Worm (Caenorhabditis elegans): ENCODE data around the gene srg-15.

The srg-15 gene

DNA sequence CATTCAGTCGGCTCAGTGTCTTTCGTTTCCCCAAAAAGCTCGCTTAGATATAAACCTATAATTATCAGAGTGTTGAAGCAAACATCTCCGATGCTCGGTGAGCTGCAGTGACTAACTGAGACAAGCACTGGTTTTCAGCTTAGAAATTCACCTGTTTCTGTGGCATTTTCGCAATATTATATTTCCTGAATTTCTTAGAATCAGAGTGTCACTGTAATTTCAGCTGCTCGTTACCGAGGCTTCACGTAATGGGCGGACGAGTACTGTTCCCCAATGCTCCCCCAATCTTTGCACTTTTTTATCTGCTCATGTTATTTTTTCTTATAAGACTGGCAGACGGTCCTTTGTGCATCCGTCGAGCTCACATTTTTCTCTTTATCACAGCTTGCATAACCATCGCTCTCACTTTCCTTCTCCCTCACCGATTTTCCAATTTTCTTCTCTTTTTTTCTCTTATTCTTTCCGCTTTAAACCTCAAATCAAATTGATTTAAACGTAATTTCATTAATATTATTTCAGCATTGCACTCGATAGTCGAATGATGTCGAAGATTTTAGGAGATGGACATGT is 11.8 kb upstream of the srg-15 start, which contains the start of gene trcs-2:
trcs-2 (plus strand) TSS at position 520 of the 570 bp plus-strand sequence.
- TF ChIP-seq hmg-4 (GFP tag; optimal IDR thresholded peaks at IDR 0.05) (no peak), scrt-1 (GFP tag; IDR thresholded peaks at IDR 0.05) (no peak), tbx-11 (GFP tag; IDR thresholded peaks at IDR 0.05) (no peak), ets-7 (tag; optimal IDR thresholded peaks at IDR 0.05) (no peak), B0310.2 (tag; optimal IDR thresholded peaks at IDR 0.05) (no peak), sea-1 (GFP tag; conservative IDR thresholded peaks at IDR 0.05) (no peak), tra-4 (tag; optimal IDR thresholded peaks at IDR 0.05) (no peak), hnd-1 (tag; optimal IDR thresholded peaks at IDR 0.05) (no peak), tbx-37 (GFP tag; conservative IDR thresholded peaks at IDR 0.05) (no peak), pes-1 (GFP tag; IDR thresholded peaks at IDR 0.05) (no peak), aly-1 (tag; optimal IDR thresholded peaks at IDR 0.05) (no peak), ceh-13 (GFP tag; optimal IDR thresholded peaks at IDR 0.05) (no peak), ceh-36 (tag; optimal IDR thresholded peaks at IDR 0.05) (no peak), F13C5.2 (tag; optimal IDR thresholded peaks at IDR 0.05) (no peak), flt-1 (GFP tag; IDR thresholded peaks at IDR 0.05) (no peak), hmbx-1 (tag; optimal IDR thresholded peaks at IDR 0.05) (no peak), ama-1 (optimal IDR thresholded peaks at IDR 0.05) (no peak)

DNA sequence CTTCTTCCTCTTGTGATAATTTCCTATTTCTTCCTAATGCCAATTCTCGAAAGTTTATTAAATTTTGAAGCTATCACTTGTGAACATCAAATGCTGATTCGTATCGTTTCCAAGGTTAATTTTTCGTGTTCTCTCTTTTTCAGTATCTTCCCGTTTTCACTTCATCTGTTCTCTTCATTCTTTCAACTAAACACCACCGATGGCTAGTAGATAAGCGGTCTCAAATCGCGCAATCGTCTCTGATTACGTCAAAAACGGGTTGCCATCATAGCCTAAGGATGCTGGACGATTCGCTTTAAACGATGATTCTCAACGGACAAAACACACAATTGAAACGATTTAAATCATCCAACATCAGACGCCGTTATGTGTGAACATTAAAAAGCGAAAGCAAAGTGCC is 7.4 kb upstream of the srg-15 start:
- TF ChIP-seq flt-1 (GFP tag; IDR thresholded peaks at IDR 0.05) (no peak), ceh-13 (GFP tag; optimal IDR thresholded peaks at IDR 0.05) (no peak), sea-1 (GFP tag; conservative IDR thresholded peaks at IDR 0.05) (no peak), F13C5.2 (tag; optimal IDR thresholded peaks at IDR 0.05) (no peak), B0310.2 (tag; optimal IDR thresholded peaks at IDR 0.05) (no peak), aly-1 (tag; optimal IDR thresholded peaks at IDR 0.05) (no peak), pes-1 (GFP tag; IDR thresholded peaks at IDR 0.05) (no peak), tbx-37 (GFP tag; conservative IDR thresholded peaks at IDR 0.05) (no peak), ceh-36 (tag; optimal IDR thresholded peaks at IDR 0.05) (no peak), ets-7 (tag; optimal IDR thresholded peaks at IDR 0.05) (no peak), hmbx-1 (tag; optimal IDR thresholded peaks at IDR 0.05) (no peak), ama-1 (optimal IDR thresholded peaks at IDR 0.05) (no peak), scrt-1 (GFP tag; IDR thresholded peaks at IDR 0.05) (no peak), tra-4 (tag; optimal IDR thresholded peaks at IDR 0.05) (no peak), hmg-4 (GFP tag; optimal IDR thresholded peaks at IDR 0.05) (no peak), hnd-1 (tag; optimal IDR thresholded peaks at IDR 0.05) (no peak), tbx-11 (GFP tag; IDR thresholded peaks at IDR 0.05) (no peak)

DNA sequence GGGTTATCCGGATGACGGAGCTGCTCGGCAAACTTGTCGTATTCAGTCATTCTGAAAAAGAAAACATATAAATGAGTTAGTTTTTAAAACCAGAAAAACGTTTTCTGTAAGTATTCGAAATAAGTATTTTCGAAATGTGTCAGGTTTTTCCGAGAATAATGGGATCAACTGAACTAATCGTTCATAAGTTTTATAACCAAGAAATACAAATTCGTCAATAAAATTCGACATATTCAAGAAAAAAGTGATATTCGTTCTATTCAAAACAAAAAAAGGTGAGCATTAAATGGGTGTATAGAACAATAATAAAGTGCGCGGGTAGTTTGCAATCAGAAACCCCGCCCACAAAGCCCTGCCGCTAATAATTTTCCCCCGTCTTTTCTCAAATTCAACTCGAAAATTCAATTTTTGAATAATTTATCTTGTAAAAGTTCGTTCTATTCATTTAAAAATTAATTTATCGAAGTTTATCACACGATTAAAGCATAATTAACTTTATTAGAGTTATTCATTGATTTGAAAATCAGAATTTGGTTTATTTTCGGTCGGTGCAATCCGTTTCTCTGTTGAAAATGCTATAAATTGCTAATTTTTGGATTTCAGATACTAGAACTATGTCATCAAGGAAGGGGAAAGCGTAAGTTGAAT is 6.1 kb upstream of the srg-15 start, which contains the start of the genes cyn-11 and T01B7.5:
cyn-11 (minus strand) TSS at position 51 of the 648 bp plus-strand sequence.
T01B7.5 (plus strand) TSS at position 598 of the 648 bp plus-strand sequence.
- TF ChIP-seq ceh-36 (tag; optimal IDR thresholded peaks at IDR 0.05) (no peak), flt-1 (GFP tag; IDR thresholded peaks at IDR 0.05) (no peak), pes-1 (GFP tag; IDR thresholded peaks at IDR 0.05) (no peak), ama-1 (optimal IDR thresholded peaks at IDR 0.05) (no peak), tra-4 (tag; optimal IDR thresholded peaks at IDR 0.05) (no peak), hnd-1 (tag; optimal IDR thresholded peaks at IDR 0.05) (peak; percentile 7), B0310.2 (tag; optimal IDR thresholded peaks at IDR 0.05) (no peak), sea-1 (GFP tag; conservative IDR thresholded peaks at IDR 0.05) (0 out of 2 replicates have a peak, but pooled peaks have one; percentile 29), F13C5.2 (tag; optimal IDR thresholded peaks at IDR 0.05) (peak; percentile 46), tbx-37 (GFP tag; conservative IDR thresholded peaks at IDR 0.05) (no peak), ceh-13 (GFP tag; optimal IDR thresholded peaks at IDR 0.05) (no peak), hmg-4 (GFP tag; optimal IDR thresholded peaks at IDR 0.05) (no peak), hmbx-1 (tag; optimal IDR thresholded peaks at IDR 0.05) (peak; percentile 20), ets-7 (tag; optimal IDR thresholded peaks at IDR 0.05) (no peak), aly-1 (tag; optimal IDR thresholded peaks at IDR 0.05) (no peak), scrt-1 (GFP tag; IDR thresholded peaks at IDR 0.05) (no peak), tbx-11 (GFP tag; IDR thresholded peaks at IDR 0.05) (no peak)

DNA sequence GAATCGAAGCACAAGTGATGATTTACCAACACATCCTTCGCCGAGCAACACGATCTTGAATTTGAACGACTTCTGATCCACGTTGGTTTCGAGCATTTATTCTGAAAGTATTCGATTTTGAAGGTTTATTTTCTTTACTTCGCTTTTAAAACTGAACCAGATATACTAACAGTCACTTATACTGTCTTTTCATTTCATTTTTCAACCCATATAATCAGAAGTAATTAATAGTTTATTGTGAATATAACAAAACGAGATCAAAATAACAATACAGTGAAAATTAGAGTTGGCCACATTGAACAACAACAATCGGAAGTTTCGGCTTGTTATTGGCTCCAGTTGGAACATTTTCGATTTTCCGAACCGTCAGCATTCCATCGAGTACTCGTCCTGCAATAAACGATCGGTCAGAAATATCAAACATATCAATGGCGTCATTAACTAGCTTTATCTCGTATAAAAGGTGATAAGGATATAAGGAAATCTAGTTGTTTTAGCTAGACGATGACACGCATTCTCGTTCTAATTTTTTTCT is 4.8 kb upstream of the srg-15 start, which contains the start of the genes rab-21 and T01B7.13:
rab-21 (minus strand) TSS at position 101 of the 535 bp plus-strand sequence.
T01B7.13 (plus strand) TSS at position 485 of the 535 bp plus-strand sequence.
- no peak for TF ChIP-seq hmg-4 (GFP tag; optimal IDR thresholded peaks at IDR 0.05)
- TF ChIP-seq aly-1 (tag; optimal IDR thresholded peaks at IDR 0.05) = no peak
- TF ChIP-seq tbx-11 (GFP tag; IDR thresholded peaks at IDR 0.05) = no peak
- TF ChIP-seq hnd-1 (tag; optimal IDR thresholded peaks at IDR 0.05) = no peak
- no peak for TF ChIP-seq ceh-36 (tag; optimal IDR thresholded peaks at IDR 0.05)
- no peak for TF ChIP-seq ama-1 (optimal IDR thresholded peaks at IDR 0.05)
- TF ChIP-seq scrt-1 (GFP tag; IDR thresholded peaks at IDR 0.05) = no peak
- no peak for TF ChIP-seq ceh-13 (GFP tag; optimal IDR thresholded peaks at IDR 0.05)
- TF ChIP-seq ets-7 (tag; optimal IDR thresholded peaks at IDR 0.05) = no peak
- no peak for TF ChIP-seq flt-1 (GFP tag; IDR thresholded peaks at IDR 0.05)
- TF ChIP-seq tra-4 (tag; optimal IDR thresholded peaks at IDR 0.05) = no peak
- no peak for TF ChIP-seq B0310.2 (tag; optimal IDR thresholded peaks at IDR 0.05)
- TF ChIP-seq tbx-37 (GFP tag; conservative IDR thresholded peaks at IDR 0.05) = no peak
- no peak for TF ChIP-seq hmbx-1 (tag; optimal IDR thresholded peaks at IDR 0.05)
- no peak for TF ChIP-seq F13C5.2 (tag; optimal IDR thresholded peaks at IDR 0.05)

DNA sequence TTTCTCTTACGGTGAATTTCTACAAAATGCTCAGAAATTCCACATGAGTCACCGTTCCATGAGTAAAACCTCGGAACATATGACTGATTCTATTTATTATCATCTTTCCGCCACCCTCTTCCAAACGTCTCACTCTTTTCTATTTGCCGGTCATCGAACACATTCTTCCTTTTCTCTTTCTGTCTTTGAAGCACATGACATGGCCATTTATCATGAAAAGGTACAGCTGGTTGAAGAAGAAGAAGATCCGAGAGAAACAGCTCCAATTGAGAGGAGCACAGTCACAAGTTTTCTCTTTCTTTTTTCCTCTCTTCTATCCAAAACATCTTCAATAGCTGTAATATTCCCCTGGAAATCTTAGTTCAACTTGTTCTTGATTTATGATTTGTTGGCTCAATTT is 3.2 kb downstream of the srg-15 start, which contains the start of gene cup-16:
cup-16 (plus strand) TSS at position 132 of the 400 bp plus-strand sequence.
- TF ChIP-seq ceh-36 (tag; optimal IDR thresholded peaks at IDR 0.05) = no peak
- no peak for TF ChIP-seq ama-1 (optimal IDR thresholded peaks at IDR 0.05)
- TF ChIP-seq flt-1 (GFP tag; IDR thresholded peaks at IDR 0.05) = no peak
- no peak for TF ChIP-seq aly-1 (tag; optimal IDR thresholded peaks at IDR 0.05)
- no peak for TF ChIP-seq hmg-4 (GFP tag; optimal IDR thresholded peaks at IDR 0.05)
- no peak for TF ChIP-seq B0310.2 (tag; optimal IDR thresholded peaks at IDR 0.05)
- no peak for TF ChIP-seq tbx-37 (GFP tag; conservative IDR thresholded peaks at IDR 0.05)
- TF ChIP-seq sea-1 (GFP tag; conservative IDR thresholded peaks at IDR 0.05) = no peak
- TF ChIP-seq hnd-1 (tag; optimal IDR thresholded peaks at IDR 0.05) = no peak

DNA sequence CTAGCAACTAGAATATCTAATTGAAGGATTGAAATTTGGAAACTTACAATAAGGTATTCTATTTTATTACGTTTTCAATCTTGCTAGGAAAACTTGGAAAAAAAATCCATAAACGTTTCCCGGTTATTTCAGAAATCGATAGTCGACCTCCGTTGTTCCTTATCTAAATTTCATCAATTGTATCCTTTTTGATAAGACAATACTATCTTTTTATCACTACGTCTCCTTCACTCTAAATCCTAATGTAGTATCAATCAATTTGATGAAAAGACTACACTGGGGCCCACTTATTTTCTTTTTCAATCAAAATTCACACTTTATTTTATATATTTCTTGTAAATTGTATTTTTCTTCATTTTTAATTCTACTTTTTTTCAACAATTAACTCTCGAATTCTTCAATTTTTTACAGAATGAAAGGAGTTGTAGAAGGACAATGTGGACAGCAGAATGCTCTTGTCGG is 5.8 kb downstream of the srg-15 start, which contains the start of gene prx-5:
prx-5 (plus strand) TSS at position 412 of the 462 bp plus-strand sequence.
- TF ChIP-seq scrt-1 (GFP tag; IDR thresholded peaks at IDR 0.05) (no peak), aly-1 (tag; optimal IDR thresholded peaks at IDR 0.05) (no peak), ets-7 (tag; optimal IDR thresholded peaks at IDR 0.05) (no peak), B0310.2 (tag; optimal IDR thresholded peaks at IDR 0.05) (no peak), F13C5.2 (tag; optimal IDR thresholded peaks at IDR 0.05) (no peak), hmg-4 (GFP tag; optimal IDR thresholded peaks at IDR 0.05) (no peak), flt-1 (GFP tag; IDR thresholded peaks at IDR 0.05) (no peak), hnd-1 (tag; optimal IDR thresholded peaks at IDR 0.05) (no peak), pes-1 (GFP tag; IDR thresholded peaks at IDR 0.05) (no peak), tbx-11 (GFP tag; IDR thresholded peaks at IDR 0.05) (no peak), sea-1 (GFP tag; conservative IDR thresholded peaks at IDR 0.05) (no peak), tbx-37 (GFP tag; conservative IDR thresholded peaks at IDR 0.05) (no peak)
